Fruit fly (Drosophila melanogaster) whole organism, embryonic: ENCODE results near the gene CG17221.
A peak's percentile ranks its signal among the peaks of the same experiment; 100 is the strongest.

Experiments used
- ATbp ChIP-seq: fragments of 200-800 bp; sonication (Bioruptor generic); optimal IDR thresholded peaks from 2 replicates; lab custom pipeline; 2017; ENCODE audit warnings: missing biosample characterization, mild to moderate bottlenecking, missing genetic modification characterization, missing genetic modification reagents
- Adf1 ChIP-seq: fragments of 200-800 bp; sonication (Bioruptor generic); IDR thresholded peaks from 2 replicates; pipeline ENCODE4 v1.3.6; 2022; ENCODE audit warnings: missing biosample characterization, missing genetic modification characterization
- Aef1 ChIP-seq: fragments of 200-800 bp; sonication (Bioruptor generic); IDR thresholded peaks from 3 replicates; pipeline ENCODE4 v1.3.6; 2022; ENCODE audit warnings: missing biosample characterization, missing genetic modification characterization
- CG10543 ChIP-seq: fragments of 200-800 bp; sonication (Bioruptor generic); optimal IDR thresholded peaks from 3 replicates; lab custom pipeline; 2017; ENCODE audit warnings: missing biosample characterization, mild to moderate bottlenecking, missing genetic modification characterization, moderate library complexity
- CG12104 ChIP-seq: fragments of 200-800 bp; sonication (Bioruptor generic); optimal IDR thresholded peaks from 3 replicates; lab custom pipeline; 2016; ENCODE audit warnings: missing biosample characterization, missing genetic modification characterization
- CG13624 ChIP-seq: fragments of 200-800 bp; sonication (Bioruptor generic); optimal IDR thresholded peaks from 2 replicates; lab custom pipeline; 2016; ENCODE audit warnings: missing biosample characterization, missing genetic modification characterization
- CG16779 ChIP-seq: fragments of 200-800 bp; sonication (Bioruptor generic); IDR thresholded peaks from 2 replicates; pipeline ENCODE4 v1.3.6; 2022; ENCODE audit warnings: missing biosample characterization, missing genetic modification characterization
- CG2116 ChIP-seq: fragments of 200-800 bp; sonication (Bioruptor generic); optimal IDR thresholded peaks from 3 replicates; lab custom pipeline; 2018; ENCODE audit warnings: missing biosample characterization, mild to moderate bottlenecking, missing genetic modification characterization
- CG2129 ChIP-seq: fragments of 200-800 bp; sonication (Bioruptor generic); IDR thresholded peaks from 2 replicates; pipeline ENCODE4 v1.3.6; 2022; ENCODE audit warnings: missing biosample characterization, missing genetic modification characterization; ENCODE audit not compliant: partially characterized antibody
- CG2678 ChIP-seq: fragments of 200-800 bp; sonication (Bioruptor generic); optimal IDR thresholded peaks from 3 replicates; lab custom pipeline; 2019; ENCODE audit warnings: missing biosample characterization, mild to moderate bottlenecking, missing genetic modification characterization, moderate library complexity
- CG2875 ChIP-seq: fragments of 200-800 bp; sonication (Bioruptor generic); optimal IDR thresholded peaks from 2 replicates; lab custom pipeline; 2017; ENCODE audit warnings: missing biosample characterization, mild to moderate bottlenecking, missing genetic modification characterization, missing genetic modification reagents
- CG4282 ChIP-seq: fragments of 200-800 bp; sonication (Bioruptor generic); optimal IDR thresholded peaks from 2 replicates; lab custom pipeline; 2016; ENCODE audit warnings: missing biosample characterization, missing genetic modification characterization
- CG4328 ChIP-seq: fragments of 200-800 bp; sonication (Bioruptor generic); optimal IDR thresholded peaks from 3 replicates; lab custom pipeline; 2017; ENCODE audit warnings: missing biosample characterization, missing genetic modification reagents, missing genetic modification characterization
- CG4617 ChIP-seq: fragments of 200-800 bp; sonication (Bioruptor generic); optimal IDR thresholded peaks from 3 replicates; lab custom pipeline; 2016; ENCODE audit warnings: missing biosample characterization, missing genetic modification characterization, borderline replicate concordance
- CG4707 ChIP-seq: fragments of 200-800 bp; sonication (Bioruptor generic); optimal IDR thresholded peaks from 2 replicates; lab custom pipeline; 2018; ENCODE audit warnings: missing biosample characterization, mild to moderate bottlenecking, missing genetic modification characterization, moderate library complexity
- CoRest ChIP-seq: fragments of 200-800 bp; sonication (Bioruptor generic); optimal IDR thresholded peaks from 3 replicates; lab custom pipeline; 2018; ENCODE audit warnings: missing biosample characterization, mild to moderate bottlenecking, missing genetic modification characterization, moderate library complexity
- Dbx ChIP-seq: fragments of 200-800 bp; sonication (Bioruptor generic); IDR thresholded peaks from 3 replicates; pipeline ENCODE4 v1.3.6; 2022; ENCODE audit warnings: missing biosample characterization, missing genetic modification characterization
- Dip2 ChIP-seq: fragments of 200-800 bp; sonication (Bioruptor generic); IDR thresholded peaks from 2 replicates; pipeline ENCODE4 v1.3.6; 2022; ENCODE audit warnings: missing biosample characterization, missing genetic modification characterization
- E2f2 ChIP-seq: fragments of 200-800 bp; sonication (Bioruptor generic); IDR thresholded peaks from 2 replicates; pipeline ENCODE4 v1.3.6; 2022; ENCODE audit warnings: missing biosample characterization, missing genetic modification characterization
- H2.0 ChIP-seq: fragments of 200-800 bp; sonication (Bioruptor generic); IDR thresholded peaks from 2 replicates; pipeline ENCODE4 v1.3.6; 2022; ENCODE audit warnings: missing biosample characterization, missing genetic modification characterization
- Hr39 ChIP-seq: fragments of >200 bp; optimal IDR thresholded peaks from 2 replicates; lab custom pipeline; 2017
- Jarid2 ChIP-seq: fragments of 200-800 bp; sonication (Bioruptor generic); optimal IDR thresholded peaks from 3 replicates; lab custom pipeline; 2017; ENCODE audit warnings: mild to moderate bottlenecking, missing biosample characterization, missing genetic modification reagents, missing genetic modification characterization
- Mes4 ChIP-seq: fragments of 200-800 bp; sonication (Bioruptor generic); optimal IDR thresholded peaks from 2 replicates; lab custom pipeline; 2016; ENCODE audit warnings: missing biosample characterization, missing genetic modification characterization
- NK7.1 ChIP-seq: fragments of 200-800 bp; sonication (Bioruptor generic); optimal IDR thresholded peaks from 3 replicates; lab custom pipeline; 2016; ENCODE audit warnings: missing biosample characterization, missing genetic modification characterization
- Oli ChIP-seq: fragments of 200-800 bp; sonication (Bioruptor generic); optimal IDR thresholded peaks from 2 replicates; lab custom pipeline; 2018; ENCODE audit warnings: missing biosample characterization, mild to moderate bottlenecking, missing genetic modification characterization, moderate library complexity
- PHDP ChIP-seq: fragments of 200-800 bp; sonication (Bioruptor generic); optimal IDR thresholded peaks from 3 replicates; lab custom pipeline; 2018; ENCODE audit warnings: missing biosample characterization, mild to moderate bottlenecking, missing genetic modification characterization, moderate library complexity
- TFAM ChIP-seq: fragments of 200-800 bp; sonication (Bioruptor generic); optimal IDR thresholded peaks from 2 replicates; lab custom pipeline; 2017; ENCODE audit warnings: missing biosample characterization, missing genetic modification characterization, inconsistent platforms
- ab ChIP-seq: fragments of 200-800 bp; sonication (Bioruptor generic); optimal IDR thresholded peaks from 2 replicates; lab custom pipeline; 2016; ENCODE audit warnings: missing biosample characterization, missing genetic modification characterization
- abd-A ChIP-seq: fragments of 200-800 bp; sonication (Bioruptor generic); optimal IDR thresholded peaks from 3 replicates; lab custom pipeline; 2019; ENCODE audit warnings: missing biosample characterization, mild to moderate bottlenecking, missing genetic modification characterization, moderate library complexity
- bab2 ChIP-seq: fragments of 200-800 bp; sonication (Bioruptor generic); optimal IDR thresholded peaks from 2 replicates; lab custom pipeline; 2016; ENCODE audit warnings: missing biosample characterization, missing genetic modification characterization
- crc ChIP-seq: fragments of 200-800 bp; sonication (Bioruptor generic); optimal IDR thresholded peaks from 2 replicates; lab custom pipeline; 2016; ENCODE audit warnings: missing biosample characterization, missing genetic modification characterization
- danr ChIP-seq: fragments of 200-800 bp; sonication (Bioruptor generic); IDR thresholded peaks from 2 replicates; pipeline ENCODE4 v1.3.6; 2022; ENCODE audit warnings: missing biosample characterization, missing genetic modification characterization
- ems ChIP-seq: fragments of 200-800 bp; sonication (Bioruptor generic); optimal IDR thresholded peaks from 3 replicates; lab custom pipeline; 2016; ENCODE audit warnings: missing biosample characterization, missing genetic modification characterization
- eyg ChIP-seq: fragments of 200-800 bp; sonication (Bioruptor generic); optimal IDR thresholded peaks from 3 replicates; lab custom pipeline; 2016; ENCODE audit warnings: missing biosample characterization, missing genetic modification characterization
- fru ChIP-seq: fragments of >200 bp; optimal IDR thresholded peaks from 2 replicates; lab custom pipeline; 2017
- hb ChIP-seq: fragments of 200-800 bp; sonication (Bioruptor generic); IDR thresholded peaks from 3 replicates; pipeline ENCODE4 v1.3.6; 2022; ENCODE audit warnings: missing biosample characterization, missing genetic modification characterization; ENCODE audit not compliant: partially characterized antibody
- mam ChIP-seq: fragments of 200-800 bp; sonication (Bioruptor generic); optimal IDR thresholded peaks from 3 replicates; lab custom pipeline; 2016; ENCODE audit warnings: missing biosample characterization, missing genetic modification characterization
- mld ChIP-seq: fragments of 200-800 bp; sonication (Bioruptor generic); IDR thresholded peaks from 3 replicates; pipeline ENCODE4 v1.3.6; 2022; ENCODE audit warnings: missing biosample characterization, missing genetic modification characterization; ENCODE audit not compliant: partially characterized antibody
- nau ChIP-seq: fragments of 200-800 bp; sonication (Bioruptor generic); optimal IDR thresholded peaks from 3 replicates; lab custom pipeline; 2017; ENCODE audit warnings: missing biosample characterization, mild to moderate bottlenecking, missing genetic modification characterization, missing genetic modification reagents
- nom ChIP-seq: fragments of 200-800 bp; sonication (Bioruptor generic); optimal IDR thresholded peaks from 2 replicates; lab custom pipeline; 2017; ENCODE audit warnings: missing biosample characterization, missing genetic modification characterization, mild to moderate bottlenecking, moderate library complexity, missing genetic modification reagents
- odd ChIP-seq: fragments of 200-800 bp; sonication (Bioruptor generic); optimal IDR thresholded peaks from 2 replicates; lab custom pipeline; 2017; ENCODE audit warnings: missing biosample characterization, mild to moderate bottlenecking, missing genetic modification characterization
- pan ChIP-seq, 4 experiments: fragments of >200 bp in 3 of 4; fragments of 200-800 bp in 1 of 4; sonication (Bioruptor generic) in 1 of 4; optimal IDR thresholded peaks in 3 of 4; IDR thresholded peaks in 1 of 4; 2 replicates each; pipeline versions ENCODE4 v1.3.6 to Lab custom; 2017 to 2022; ENCODE audit warnings: missing biosample characterization in 2 of 4, missing genetic modification characterization in 2 of 4, mixed read lengths in 1 of 4
- peb ChIP-seq: fragments of 200-800 bp; sonication (Bioruptor generic); IDR thresholded peaks from 2 replicates; pipeline ENCODE4 v1.3.6; 2022; ENCODE audit warnings: missing biosample characterization, missing genetic modification characterization
- pho ChIP-seq: fragments of 200-800 bp; sonication (Bioruptor generic); optimal IDR thresholded peaks from 2 replicates; lab custom pipeline; 2016; ENCODE audit warnings: missing biosample characterization, missing genetic modification characterization
- pum ChIP-seq: fragments of 200-800 bp; sonication (Bioruptor generic); optimal IDR thresholded peaks from 2 replicates; lab custom pipeline; 2016; ENCODE audit warnings: missing biosample characterization, missing genetic modification characterization
- run ChIP-seq: fragments of 200-800 bp; sonication (Bioruptor generic); optimal IDR thresholded peaks from 3 replicates; lab custom pipeline; 2018; ENCODE audit warnings: missing biosample characterization, mild to moderate bottlenecking, missing genetic modification characterization
- sisA ChIP-seq: fragments of 200-800 bp; sonication (Bioruptor generic); IDR thresholded peaks from 2 replicates; pipeline ENCODE4 v1.3.6; 2022; ENCODE audit warnings: missing biosample characterization, missing genetic modification characterization
- slp2 ChIP-seq: fragments of 200-800 bp; sonication (Bioruptor generic); optimal IDR thresholded peaks from 2 replicates; lab custom pipeline; 2016; ENCODE audit warnings: missing biosample characterization, missing genetic modification characterization
- tio ChIP-seq: fragments of 200-800 bp; sonication (Bioruptor generic); optimal IDR thresholded peaks from 2 replicates; lab custom pipeline; 2017; ENCODE audit warnings: missing biosample characterization, missing genetic modification characterization, inconsistent platforms
- ttk ChIP-seq: fragments of 200-800 bp; sonication (Bioruptor generic); IDR thresholded peaks from 2 replicates; pipeline ENCODE4 v2.1.2; 2022; ENCODE audit warnings: missing biosample characterization, missing genetic modification characterization
- zfh2 ChIP-seq: fragments of 200-800 bp; sonication (Bioruptor generic); optimal IDR thresholded peaks from 2 replicates; lab custom pipeline; 2016; ENCODE audit warnings: missing biosample characterization, missing genetic modification characterization

CG17221 gene

dm6 chr2L:3037153-3037579 lies 2.6 kb upstream of the CG17221 start, which contains the start of the genes CG17260 and SerRS (continued):
- TF ChIP-seq pho (GFP tag; lab: Kevin White, UChicago) (peak; percentile 96), nom (GFP tag; lab: Kevin White, UChicago) (peak; percentile 67), H2.0 (GFP tag; lab: Robert Waterston, UW) (peak; percentile 86), Adf1 (GFP tag; lab: Robert Waterston, UW) (peak; percentile 67), Dip2 (GFP tag; lab: Robert Waterston, UW) (peak; percentile 59; the same call in 1 of the 2 replicates), crc (peak; percentile 88), odd (GFP tag; lab: Kevin White, UChicago) (no peak), CG2129 (no peak), CG4282 (GFP tag; lab: Kevin White, UChicago) (peak; percentile 54), fru (lab: Kevin White, UChicago) (no peak), CG4328 (GFP tag; lab: Kevin White, UChicago) (peak; percentile 81), CG13624 (GFP tag; lab: Kevin White, UChicago) (peak; percentile 95), ab (GFP tag; lab: Kevin White, UChicago) (peak; percentile 7), CG16779 (peak; percentile 56; the same call in 1 of the 2 replicates), zfh2 (GFP tag; lab: Kevin White, UChicago) (peak; percentile 97), PHDP (tag; lab: Kevin White, UChicago) (peak; percentile 89), NK7.1 (peak; percentile 91), Aef1 (GFP tag; lab: Robert Waterston, UW) (peak; percentile 91), peb (peak; percentile 87), Dbx (GFP tag; lab: Robert Waterston, UW) (peak; percentile 95), run (tag; lab: Kevin White, UChicago) (peak; percentile 70), E2f2 (peak; percentile 71), pum (GFP tag; lab: Kevin White, UChicago) (peak; percentile 97), CG2678 (tag; lab: Kevin White, UChicago) (peak; percentile 94), tio (GFP tag; lab: Kevin White, UChicago) (no peak), Mes4 (peak; percentile 75), ems (peak; percentile 84), CG2875 (GFP tag; lab: Kevin White, UChicago) (peak; percentile 75), pan (optimal IDR thresholded peaks at IDR 0.05; lab: Kevin White, UChicago) (no peak), pan (GFP tag; optimal IDR thresholded peaks at IDR 0.05 in 1 of 2, IDR thresholded peaks at IDR 0.05 in 1 of 2) (peak in 1 of 2 experiments; percentile 94), hb (no peak), slp2 (peak; percentile 91), TFAM (GFP tag; lab: Kevin White, UChicago) (peak; percentile 38), Oli (peak; percentile 90), Jarid2 (GFP tag; lab: Kevin White, UChicago) (peak; percentile 61), CG2116 (peak; percentile 79), CoRest (tag; lab: Kevin White, UChicago) (peak; percentile 95), mam (GFP tag; lab: Kevin White, UChicago) (peak; percentile 96), CG12104 (GFP tag; lab: Kevin White, UChicago) (peak; percentile 89), CG4617 (GFP tag; lab: Kevin White, UChicago) (peak; percentile 93), nau (GFP tag; lab: Kevin White, UChicago) (no peak), bab2 (peak; percentile 94), CG4707 (GFP tag; lab: Kevin White, UChicago) (no peak), sisA (peak; percentile 94), abd-A (tag; lab: Kevin White, UChicago) (no peak), ATbp (GFP tag; lab: Kevin White, UChicago) (peak; percentile 78), eyg (GFP tag; lab: Kevin White, UChicago) (peak; percentile 76), ttk (GFP tag; lab: Robert Waterston, UW) (peak; percentile 92), mld (GFP tag; lab: Robert Waterston, UW) (no peak), CG10543 (GFP tag; lab: Kevin White, UChicago) (peak; percentile 91), danr (peak; percentile 84), Hr39 (lab: Kevin White, UChicago) (no peak)
